Fruit fly (Drosophila melanogaster) whole organism, embryonic: ENCODE results near the gene Pep.

ENCODE experiments used
- Ada2b ChIP-seq: fragments of 200-800 bp; sonication (Bioruptor generic); IDR thresholded peaks from 2 replicates; pipeline ENCODE4 v1.3.6; 2022; ENCODE audit warnings: missing biosample characterization, missing genetic modification characterization
- Atf6 ChIP-seq: fragments of 200-800 bp; sonication (Bioruptor generic); IDR thresholded peaks from 2 replicates; pipeline ENCODE4 v1.3.6; 2022; ENCODE audit warnings: missing biosample characterization, missing genetic modification characterization
- CG10543 ChIP-seq: fragments of 200-800 bp; sonication (Bioruptor generic); optimal IDR thresholded peaks from 3 replicates; lab custom pipeline; 2017; ENCODE audit warnings: missing biosample characterization, mild to moderate bottlenecking, missing genetic modification characterization, moderate library complexity
- CG11504 ChIP-seq: fragments of 200-800 bp; sonication (Bioruptor generic); optimal IDR thresholded peaks from 3 replicates; lab custom pipeline; 2019; ENCODE audit warnings: missing biosample characterization, mild to moderate bottlenecking, missing genetic modification characterization, moderate library complexity
- CG12659 ChIP-seq: fragments of 200-800 bp; sonication (Bioruptor generic); optimal IDR thresholded peaks from 3 replicates; lab custom pipeline; 2017; ENCODE audit warnings: mild to moderate bottlenecking, missing biosample characterization, missing genetic modification reagents, missing genetic modification characterization
- CG14860 ChIP-seq: fragments of 200-800 bp; sonication (Bioruptor generic); IDR thresholded peaks from 3 replicates; pipeline ENCODE4 v1.3.6; 2022; ENCODE audit warnings: missing biosample characterization, missing genetic modification characterization; ENCODE audit not compliant: partially characterized antibody
- CG15269 ChIP-seq: fragments of 200-800 bp; sonication (Bioruptor generic); optimal IDR thresholded peaks from 2 replicates; lab custom pipeline; 2018; ENCODE audit warnings: missing biosample characterization, mild to moderate bottlenecking, missing genetic modification characterization, moderate library complexity
- CG17829 ChIP-seq: fragments of 200-800 bp; optimal IDR thresholded peaks from 2 replicates; lab custom pipeline; 2019; ENCODE audit warnings: missing biosample characterization, mild to moderate bottlenecking, missing genetic modification characterization, moderate library complexity
- CG17912 ChIP-seq: fragments of 200-800 bp; sonication (Bioruptor generic); optimal IDR thresholded peaks from 2 replicates; lab custom pipeline; 2018; ENCODE audit warnings: missing biosample characterization, mild to moderate bottlenecking, missing genetic modification characterization
- CG18262 ChIP-seq: fragments of 200-800 bp; optimal IDR thresholded peaks from 3 replicates; lab custom pipeline; 2019; ENCODE audit warnings: missing biosample characterization, mild to moderate bottlenecking, missing genetic modification characterization, moderate library complexity
- CG1832 ChIP-seq: fragments of 200-800 bp; sonication (Bioruptor generic); optimal IDR thresholded peaks from 2 replicates; lab custom pipeline; 2017; ENCODE audit warnings: missing biosample characterization, mild to moderate bottlenecking, missing genetic modification characterization, inconsistent platforms
- CG2678 ChIP-seq: fragments of 200-800 bp; sonication (Bioruptor generic); optimal IDR thresholded peaks from 3 replicates; lab custom pipeline; 2019; ENCODE audit warnings: missing biosample characterization, mild to moderate bottlenecking, missing genetic modification characterization, moderate library complexity
- CG2712 ChIP-seq: fragments of 200-800 bp; optimal IDR thresholded peaks from 3 replicates; lab custom pipeline; 2019; ENCODE audit warnings: missing biosample characterization, mild to moderate bottlenecking, missing genetic modification characterization, moderate library complexity
- CG31365 ChIP-seq: fragments of 200-800 bp; sonication (Bioruptor generic); optimal IDR thresholded peaks from 2 replicates; lab custom pipeline; 2018; ENCODE audit warnings: missing biosample characterization, mild to moderate bottlenecking, missing genetic modification characterization
- CG31441 ChIP-seq: fragments of 200-800 bp; sonication (Bioruptor generic); IDR thresholded peaks from 2 replicates; pipeline ENCODE4 v1.3.6; 2022; ENCODE audit warnings: missing biosample characterization, missing genetic modification characterization
- CG3281 ChIP-seq: fragments of 200-800 bp; sonication (Bioruptor generic); optimal IDR thresholded peaks from 3 replicates; lab custom pipeline; 2017; ENCODE audit warnings: missing biosample characterization, mild to moderate bottlenecking, missing genetic modification characterization
- CG3995 ChIP-seq: fragments of 200-800 bp; sonication (Bioruptor generic); optimal IDR thresholded peaks from 3 replicates; lab custom pipeline; 2016; ENCODE audit warnings: missing biosample characterization, missing genetic modification characterization
- CG6689 ChIP-seq: fragments of 200-800 bp; sonication (Bioruptor generic); IDR thresholded peaks from 2 replicates; pipeline ENCODE4 v1.3.6; 2022; ENCODE audit warnings: missing biosample characterization, missing genetic modification characterization
- CG7839 ChIP-seq: fragments of 200-800 bp; sonication (Bioruptor generic); optimal IDR thresholded peaks from 3 replicates; lab custom pipeline; 2018; ENCODE audit warnings: missing biosample characterization, mild to moderate bottlenecking, missing genetic modification characterization, moderate library complexity
- CG8924 ChIP-seq: fragments of 200-800 bp; optimal IDR thresholded peaks from 3 replicates; lab custom pipeline; 2019; ENCODE audit warnings: missing biosample characterization, mild to moderate bottlenecking, missing genetic modification characterization, moderate library complexity
- CG9437 ChIP-seq: fragments of 200-800 bp; sonication (Bioruptor generic); optimal IDR thresholded peaks from 2 replicates; lab custom pipeline; 2018; ENCODE audit warnings: missing biosample characterization, mild to moderate bottlenecking, missing genetic modification characterization
- CG9727 ChIP-seq: fragments of 200-800 bp; sonication (Bioruptor generic); optimal IDR thresholded peaks from 3 replicates; lab custom pipeline; 2017; ENCODE audit warnings: missing biosample characterization, mild to moderate bottlenecking, missing genetic modification characterization
- E2f1 ChIP-seq: fragments of 200-800 bp; sonication (Bioruptor generic); IDR thresholded peaks from 2 replicates; pipeline ENCODE4 v1.3.6; 2022; ENCODE audit warnings: missing biosample characterization, missing genetic modification characterization
- Elba2 ChIP-seq: fragments of 200-800 bp; sonication (Bioruptor generic); optimal IDR thresholded peaks from 3 replicates; lab custom pipeline; 2016; ENCODE audit warnings: missing biosample characterization, missing genetic modification characterization
- HLH3B ChIP-seq: fragments of 200-800 bp; sonication (Bioruptor generic); IDR thresholded peaks from 2 replicates; pipeline ENCODE4 v1.3.6; 2022; ENCODE audit warnings: missing biosample characterization, missing genetic modification characterization
- Mad ChIP-seq: fragments of 200-800 bp; sonication (Bioruptor generic); optimal IDR thresholded peaks from 2 replicates; lab custom pipeline; 2016; ENCODE audit warnings: missing biosample characterization, missing genetic modification characterization
- Meics ChIP-seq: fragments of 200-800 bp; sonication (Bioruptor generic); optimal IDR thresholded peaks from 2 replicates; lab custom pipeline; 2017; ENCODE audit warnings: missing biosample characterization, mild to moderate bottlenecking, missing genetic modification characterization
- Oli ChIP-seq: fragments of 200-800 bp; sonication (Bioruptor generic); optimal IDR thresholded peaks from 2 replicates; lab custom pipeline; 2018; ENCODE audit warnings: missing biosample characterization, mild to moderate bottlenecking, missing genetic modification characterization, moderate library complexity
- Rfx ChIP-seq: fragments of 200-800 bp; sonication (Bioruptor generic); IDR thresholded peaks from 2 replicates; pipeline ENCODE4 v1.3.6; 2022; ENCODE audit warnings: missing biosample characterization, missing genetic modification characterization
- Sox100B ChIP-seq: fragments of 200-800 bp; sonication (Bioruptor generic); optimal IDR thresholded peaks from 3 replicates; lab custom pipeline; 2018; ENCODE audit warnings: missing biosample characterization, mild to moderate bottlenecking, missing genetic modification characterization
- Trl ChIP-seq, 3 experiments: fragments of >200 bp in 2 of 3; fragments of 200-800 bp in 1 of 3; sonication (Bioruptor generic) in 1 of 3; optimal IDR thresholded peaks; 2 replicates in 1 of 3; 3 replicates in 2 of 3; lab custom pipeline; 2016 to 2017; ENCODE audit warnings: missing biosample characterization in 1 of 3, missing genetic modification characterization in 1 of 3
- aop ChIP-seq: fragments of 200-800 bp; sonication (Bioruptor generic); IDR thresholded peaks from 2 replicates; pipeline ENCODE4 v1.3.6; 2022; ENCODE audit warnings: missing biosample characterization, missing genetic modification characterization
- chif ChIP-seq, 2 experiments: fragments of 200-800 bp; sonication (Bioruptor generic); optimal IDR thresholded peaks; 3 replicates each; lab custom pipeline; 2016; ENCODE audit warnings: missing biosample characterization in 2 of 2, missing genetic modification characterization in 2 of 2
- chm ChIP-seq: fragments of 200-800 bp; sonication (Bioruptor generic); IDR thresholded peaks from 2 replicates; pipeline ENCODE4 v1.3.6; 2022; ENCODE audit warnings: missing biosample characterization, missing genetic modification characterization
- cwo ChIP-seq: fragments of 200-800 bp; sonication (Bioruptor generic); optimal IDR thresholded peaks from 3 replicates; lab custom pipeline; 2017; ENCODE audit warnings: missing biosample characterization, missing genetic modification characterization, mild to moderate bottlenecking, moderate library complexity, missing genetic modification reagents
- grau ChIP-seq: fragments of 200-800 bp; optimal IDR thresholded peaks from 3 replicates; lab custom pipeline; 2019; ENCODE audit warnings: missing biosample characterization, mild to moderate bottlenecking, missing genetic modification characterization, moderate library complexity
- kah ChIP-seq: fragments of 200-800 bp; sonication (Bioruptor generic); optimal IDR thresholded peaks from 2 replicates; lab custom pipeline; 2018; ENCODE audit warnings: missing biosample characterization, mild to moderate bottlenecking, missing genetic modification characterization
- ken ChIP-seq: fragments of 200-800 bp; sonication (Bioruptor generic); IDR thresholded peaks from 3 replicates; pipeline ENCODE4 v1.3.6; 2022; ENCODE audit warnings: missing biosample characterization, missing genetic modification characterization
- lab ChIP-seq: fragments of 200-800 bp; sonication (Bioruptor generic); optimal IDR thresholded peaks from 3 replicates; lab custom pipeline; 2017; ENCODE audit warnings: missing biosample characterization, missing genetic modification characterization, mild to moderate bottlenecking, moderate library complexity, missing genetic modification reagents
- nmo ChIP-seq: fragments of 200-800 bp; sonication (Bioruptor generic); optimal IDR thresholded peaks from 2 replicates; lab custom pipeline; 2018; ENCODE audit warnings: missing biosample characterization, mild to moderate bottlenecking, missing genetic modification characterization, moderate library complexity
- phol ChIP-seq: fragments of 200-800 bp; sonication (Bioruptor generic); optimal IDR thresholded peaks from 3 replicates; lab custom pipeline; 2018; ENCODE audit warnings: missing biosample characterization, mild to moderate bottlenecking, missing genetic modification characterization, moderate library complexity
- sd ChIP-seq: fragments of 200-800 bp; sonication (Bioruptor generic); optimal IDR thresholded peaks from 3 replicates; lab custom pipeline; 2018; ENCODE audit warnings: missing biosample characterization, mild to moderate bottlenecking, missing genetic modification characterization, moderate library complexity
- sens-2 ChIP-seq: fragments of 200-800 bp; sonication (Bioruptor generic); IDR thresholded peaks from 2 replicates; pipeline ENCODE4 v1.3.6; 2022; ENCODE audit warnings: missing biosample characterization, missing genetic modification characterization
- sim ChIP-seq: fragments of 200-800 bp; sonication (Bioruptor generic); IDR thresholded peaks from 2 replicates; pipeline ENCODE4 v1.3.6; 2022; ENCODE audit warnings: missing biosample characterization, missing genetic modification characterization
- sisA ChIP-seq: fragments of 200-800 bp; sonication (Bioruptor generic); IDR thresholded peaks from 2 replicates; pipeline ENCODE4 v1.3.6; 2022; ENCODE audit warnings: missing biosample characterization, missing genetic modification characterization
- stc ChIP-seq: fragments of 200-800 bp; sonication (Bioruptor generic); IDR thresholded peaks from 2 replicates; pipeline ENCODE4 v1.3.6; 2022; ENCODE audit warnings: missing biosample characterization, missing genetic modification characterization
- tgo ChIP-seq: fragments of 200-800 bp; sonication (Bioruptor generic); IDR thresholded peaks from 3 replicates; pipeline ENCODE4 v1.3.6; 2022; ENCODE audit warnings: missing biosample characterization, missing genetic modification characterization
- tx ChIP-seq: fragments of 200-800 bp; sonication (Bioruptor generic); optimal IDR thresholded peaks from 2 replicates; lab custom pipeline; 2016; ENCODE audit warnings: missing biosample characterization, missing genetic modification characterization
- wor ChIP-seq: fragments of 200-800 bp; sonication (Bioruptor generic); IDR thresholded peaks from 2 replicates; pipeline ENCODE4 v1.3.6; 2022; ENCODE audit warnings: missing biosample characterization, missing genetic modification characterization

Pep gene

DNA sequence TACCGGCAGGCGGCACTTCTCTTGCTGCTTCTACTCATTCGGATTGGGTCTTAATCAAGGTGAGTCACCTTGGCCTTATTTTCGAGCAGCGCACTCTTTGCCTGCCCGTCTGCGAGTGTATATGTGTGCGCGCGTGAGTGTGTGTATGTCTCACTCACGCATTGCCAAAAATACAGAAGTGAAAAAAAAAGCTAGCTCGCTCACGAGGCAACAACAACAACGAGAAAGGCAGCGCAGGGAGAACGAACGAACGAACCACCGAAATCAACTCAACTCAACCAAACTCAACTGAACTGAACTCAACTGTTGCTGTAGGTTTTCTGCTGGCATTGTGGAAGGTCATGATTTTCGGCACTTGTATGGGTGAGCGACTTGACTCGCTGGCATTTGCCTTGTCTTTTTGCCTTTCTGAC lies 30.9 kb downstream of the Pep start (continued):
- TF ChIP-seq CG10543 (GFP tag; lab: Kevin White, UChicago) (peak; percentile 68), tx (GFP tag; lab: Kevin White, UChicago) (no peak), sens-2 (no peak), Rfx (GFP tag; lab: Robert Waterston, UW) (peak; percentile 10; the same call in 1 of the 2 replicates), Trl (optimal IDR thresholded peaks at IDR 0.05; lab: Kevin White, UChicago) (peak; percentile 45 to 79), Trl (GFP tag; optimal IDR thresholded peaks at IDR 0.05; lab: Kevin White, UChicago) (no peak), Mad (no peak), sd (peak; percentile 59), cwo (GFP tag; lab: Kevin White, UChicago) (peak; percentile 77), CG15269 (tag; lab: Kevin White, UChicago) (no peak)

DNA sequence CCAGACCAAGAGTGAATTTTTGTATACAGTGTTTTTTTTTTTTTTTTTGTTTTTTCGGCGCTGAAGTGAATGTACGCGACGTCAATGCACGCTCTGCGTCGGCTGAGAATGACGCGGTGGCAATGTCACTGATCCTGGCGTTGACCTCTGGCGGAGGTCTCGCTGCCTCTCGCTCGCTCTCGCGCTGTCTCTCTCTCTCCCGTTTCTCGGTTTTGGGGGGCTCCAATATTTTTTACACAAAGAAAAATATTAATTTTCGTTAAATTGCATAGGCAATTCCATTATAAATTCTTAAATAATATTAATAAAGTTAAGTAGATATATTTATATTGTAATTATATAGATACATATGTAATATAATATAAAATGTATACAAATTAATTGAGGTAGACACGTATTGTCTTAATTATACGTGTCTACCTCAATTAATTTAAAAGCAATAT lies 31.5 kb downstream of the Pep start:
- TF ChIP-seq wor (GFP tag; lab: Robert Waterston, UW) (no peak), CG1832 (GFP tag; lab: Kevin White, UChicago) (peak; percentile 31), sim (GFP tag; lab: Robert Waterston, UW) (no peak), aop (GFP tag; lab: Robert Waterston, UW) (no peak), CG31365 (no peak), CG17829 (tag; lab: Kevin White, UChicago) (peak; percentile 1), Elba2 (GFP tag; lab: Kevin White, UChicago) (no peak), Ada2b (GFP tag; lab: Robert Waterston, UW) (0 out of 2 replicates have a peak, but pooled peaks have one; percentile 11), ken (GFP tag; lab: Robert Waterston, UW) (no peak), kah (GFP tag; lab: Kevin White, UChicago) (no peak), CG18262 (tag; lab: Kevin White, UChicago) (peak; percentile 12), chm (no peak), tgo (peak; percentile 43; the same call in 2 of the 3 replicates), nmo (GFP tag; lab: Kevin White, UChicago) (no peak), Sox100B (GFP tag; lab: Kevin White, UChicago) (peak; percentile 20), E2f1 (0 out of 2 replicates have a peak, but pooled peaks have one; percentile 28), CG2678 (tag; lab: Kevin White, UChicago) (peak; percentile 42), CG2712 (tag; lab: Kevin White, UChicago) (peak; percentile 49), sisA (GFP tag; lab: Robert Waterston, UW) (no peak), grau (tag; lab: Kevin White, UChicago) (peak; percentile 21), CG3995 (GFP tag; lab: Kevin White, UChicago) (no peak), Oli (tag; lab: Kevin White, UChicago) (peak; percentile 10), CG14860 (GFP tag; lab: Robert Waterston, UW) (no peak), HLH3B (GFP tag; lab: Robert Waterston, UW) (peak; percentile 19; the same call in 1 of the 2 replicates), CG6689 (GFP tag; lab: Robert Waterston, UW) (no peak), stc (GFP tag; lab: Robert Waterston, UW) (0 out of 2 replicates have a peak, but pooled peaks have one; percentile 4), CG17912 (GFP tag; lab: Kevin White, UChicago) (no peak), CG7839 (tag; lab: Kevin White, UChicago) (peak; percentile 46), CG12659 (GFP tag; lab: Kevin White, UChicago) (peak; percentile 7), CG11504 (tag; lab: Kevin White, UChicago) (peak; percentile 39), phol (no peak), CG3281 (GFP tag; lab: Kevin White, UChicago) (no peak), CG9437 (GFP tag; lab: Kevin White, UChicago) (peak; percentile 20), Atf6 (no peak), CG8924 (tag; lab: Kevin White, UChicago) (peak; percentile 7), lab (GFP tag; lab: Kevin White, UChicago) (no peak), CG9727 (GFP tag; lab: Kevin White, UChicago) (no peak), CG31441 (GFP tag; lab: Robert Waterston, UW) (peak; percentile 37; the same call in 1 of the 2 replicates), chif (GFP tag; optimal IDR thresholded peaks at IDR 0.05; lab: Kevin White, UChicago) (no peak), Meics (GFP tag; lab: Kevin White, UChicago) (peak; percentile 36)
